Fruit fly (Drosophila melanogaster) Kc167 (cell line): ENCODE measurements around the gene CG7611.

Experiments used
- Myc ChIP-seq: fragments of >200 bp; optimal IDR thresholded peaks from 2 replicates; lab custom pipeline; 2017; ENCODE audit warnings: missing external identifiers
- Sin3A ChIP-seq: fragments of >200 bp; optimal IDR thresholded peaks from 2 replicates; lab custom pipeline; 2018; ENCODE audit warnings: missing external identifiers
- h ChIP-seq: fragments of >200 bp; optimal IDR thresholded peaks from 3 replicates; lab custom pipeline; 2018; ENCODE audit warnings: missing external identifiers
- insv ChIP-seq: fragments of >200 bp; optimal IDR thresholded peaks from 3 replicates; lab custom pipeline; 2018; ENCODE audit warnings: missing external identifiers
- psq ChIP-seq: fragments of >200 bp; optimal IDR thresholded peaks from 2 replicates; lab custom pipeline; 2017; ENCODE audit warnings: missing external identifiers
- ttk ChIP-seq: sonication (Bioruptor generic); optimal IDR thresholded peaks from 2 replicates; lab custom pipeline; 2017; ENCODE audit warnings: missing external identifiers

The CG7611 gene

dm6 chr3L:21523059-21523836, at the start of gene CG7611:
Gene CG7611, plus strand, starts transcription at chr3L:21523186.
- TF ChIP-seq psq (no peak), h (lab: Kevin White, UChicago) (no peak), Sin3A (lab: Kevin White, UChicago) (no peak), ttk (lab: Kevin White, UChicago) (no peak), insv (no peak), Myc (lab: Kevin White, UChicago) (no peak)

dm6 chr3L:21476429-21477006, 46.5 kb upstream of the CG7611 start, which contains the start of gene croc:
Gene croc, minus strand, starts transcription at chr3L:21476479.
- no peak for TF ChIP-seq insv

- no peak for TF ChIP-seq insv
- no peak for TF ChIP-seq Myc (lab: Kevin White, UChicago)
- TF ChIP-seq Sin3A (lab: Kevin White, UChicago): no peak
- TF ChIP-seq psq: no peak
- TF ChIP-seq ttk (lab: Kevin White, UChicago): no peak
- no peak for TF ChIP-seq h (lab: Kevin White, UChicago)
Measured at dm6 chr3L:21477866-21478265, 45.1 kb upstream of the CG7611 start.

- TF ChIP-seq ttk (lab: Kevin White, UChicago): no peak
- no peak for TF ChIP-seq psq
- no peak for TF ChIP-seq Myc (lab: Kevin White, UChicago)
- no peak for TF ChIP-seq insv
Measured at dm6 chr3L:21479636-21480035, 43.4 kb upstream of the CG7611 start.

- TF ChIP-seq insv: no peak
- no peak for TF ChIP-seq ttk (lab: Kevin White, UChicago)
- TF ChIP-seq Myc (lab: Kevin White, UChicago): no peak
- no peak for TF ChIP-seq Sin3A (lab: Kevin White, UChicago)
- no peak for TF ChIP-seq h (lab: Kevin White, UChicago)
- no peak for TF ChIP-seq psq
Measured at dm6 chr3L:21482100-21482499, 40.9 kb upstream of the CG7611 start.

- TF ChIP-seq Sin3A (lab: Kevin White, UChicago): no peak
- TF ChIP-seq Myc (lab: Kevin White, UChicago): no peak
Measured at dm6 chr3L:21483837-21484236, 39.1 kb upstream of the CG7611 start.

dm6 chr3L:21490486-21490885, 32.5 kb upstream of the CG7611 start, which contains the start of gene Neu2:
Gene Neu2, minus strand, starts transcription at chr3L:21490586.
- TF ChIP-seq Myc (lab: Kevin White, UChicago) (no peak), Sin3A (lab: Kevin White, UChicago) (no peak), ttk (lab: Kevin White, UChicago) (no peak)

- no peak for TF ChIP-seq insv
- TF ChIP-seq Sin3A (lab: Kevin White, UChicago): no peak
Measured at dm6 chr3L:21492723-21493316, 30.2 kb upstream of the CG7611 start, which contains the start of the genes CG7202 and CG7519. Gene CG7202, minus strand, starts transcription at chr3L:21492773. Gene CG7519, plus strand, starts transcription at chr3L:21493083.

dm6 chr3L:21496502-21496864, 26.5 kb upstream of the CG7611 start:
- TF ChIP-seq psq (no peak), Sin3A (lab: Kevin White, UChicago) (no peak), ttk (lab: Kevin White, UChicago) (no peak), insv (no peak), Myc (lab: Kevin White, UChicago) (no peak), h (lab: Kevin White, UChicago) (no peak)

- no peak for TF ChIP-seq psq
- no peak for TF ChIP-seq h (lab: Kevin White, UChicago)
- no peak for TF ChIP-seq insv
- no peak for TF ChIP-seq ttk (lab: Kevin White, UChicago)
- no peak for TF ChIP-seq Myc (lab: Kevin White, UChicago)
- TF ChIP-seq Sin3A (lab: Kevin White, UChicago): no peak
Measured at dm6 chr3L:21496865-21497634, 25.9 kb upstream of the CG7611 start, which contains the start of gene Hr78. Gene Hr78, minus strand, starts transcription at chr3L:21497494.

- TF ChIP-seq psq (no peak), Sin3A (lab: Kevin White, UChicago) (no peak), insv (no peak), h (lab: Kevin White, UChicago) (no peak), ttk (lab: Kevin White, UChicago) (no peak), Myc (lab: Kevin White, UChicago) (no peak)
Measured at dm6 chr3L:21501172-21501571, 21.8 kb upstream of the CG7611 start, which contains the start of gene Est-Q. Gene Est-Q, plus strand, starts transcription at chr3L:21501421.

dm6 chr3L:21501928-21502327, 21.1 kb upstream of the CG7611 start:
- no peak for TF ChIP-seq Sin3A (lab: Kevin White, UChicago)
- no peak for TF ChIP-seq ttk (lab: Kevin White, UChicago)
- TF ChIP-seq psq: no peak
- no peak for TF ChIP-seq h (lab: Kevin White, UChicago)
- TF ChIP-seq insv: no peak
- TF ChIP-seq Myc (lab: Kevin White, UChicago): no peak
